Fruit fly (Drosophila melanogaster) S2 (cell line): ENCODE data around the gene Cand1.

Experiments
- CG8478 ChIP-seq: fragments of >200 bp; optimal IDR thresholded peaks from 2 replicates; lab custom pipeline; 2018
- CTCF ChIP-seq, 2 experiments: fragments of >200 bp; optimal IDR thresholded peaks; 2 replicates each; lab custom pipeline; 2018

DNA sequence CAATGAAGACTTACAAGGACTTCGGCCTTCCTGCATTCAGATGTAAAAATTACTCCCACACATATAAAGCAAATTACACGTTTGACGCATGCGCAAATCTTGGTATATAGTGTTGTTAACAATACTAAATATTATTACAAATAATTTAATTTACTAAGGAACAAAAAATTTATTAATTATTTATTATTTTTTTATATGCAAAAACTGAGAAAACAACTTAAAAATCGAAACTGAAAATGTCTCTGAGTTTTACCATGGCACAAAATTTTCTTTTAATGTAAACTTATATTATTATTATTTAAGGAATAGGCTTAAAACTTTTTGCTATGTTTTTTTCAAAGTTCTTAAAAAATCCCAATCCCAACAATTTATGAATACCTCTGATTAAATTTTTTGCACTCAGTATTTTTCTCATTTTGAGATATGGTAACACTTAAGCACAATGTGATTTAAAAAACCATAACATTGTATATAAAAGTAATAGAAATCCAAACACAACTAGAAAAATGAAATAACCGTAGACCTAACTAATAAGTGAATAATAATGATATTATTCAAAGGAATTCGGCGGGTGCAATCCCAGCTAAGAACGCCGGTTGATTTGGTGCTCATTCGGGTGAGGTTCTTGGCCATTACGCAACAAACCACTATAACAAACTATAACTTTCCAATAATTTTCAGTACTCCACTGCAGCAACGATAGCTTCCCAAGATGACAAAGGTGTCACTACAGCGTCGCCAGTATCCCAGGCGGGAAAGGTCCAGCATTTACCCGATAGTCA lies 31.2 kb downstream of the Cand1 start, which contains the start of the genes Schip1 and Cox10:
- TF ChIP-seq CG8478 (lab: Kevin White, UChicago) (no peak), CTCF (optimal IDR thresholded peaks at IDR 0.05; lab: Kevin White, UChicago) (no peak)
